Worm (Caenorhabditis elegans) whole organism, late embryonic: Measurements from ENCODE around the gene F22F7.8.

Source experiments
- C08G9.2 ChIP-seq: sonication (generic microtip); optimal IDR thresholded peaks from 2 replicates; lab custom pipeline; 2016; ENCODE audit warnings: mild to moderate bottlenecking, missing genetic modification characterization, moderate library complexity, missing compliant biosample characterization
- C38D4.7 ChIP-seq: fragments of 200-800 bp; sonication (Bioruptor generic); optimal IDR thresholded peaks from 2 replicates; lab custom pipeline; 2018; ENCODE audit warnings: mild to moderate bottlenecking, missing genetic modification characterization, moderate library complexity, missing compliant biosample characterization
- K09A11.1 ChIP-seq: sonication (generic microtip); optimal IDR thresholded peaks from 2 replicates; lab custom pipeline; 2017; ENCODE audit warnings: antibody characterized with exemption, mild to moderate bottlenecking, missing genetic modification characterization, missing compliant biosample characterization; ENCODE audit not compliant: insufficient read depth
- ahr-1 ChIP-seq: sonication (generic microtip); optimal IDR thresholded peaks from 2 replicates; lab custom pipeline; 2016; ENCODE audit warnings: missing genetic modification characterization, missing compliant biosample characterization
- ceh-14 ChIP-seq: sonication (generic microtip); optimal IDR thresholded peaks from 2 replicates; lab custom pipeline; 2016; ENCODE audit warnings: missing genotype, missing genetic modification characterization, missing compliant biosample characterization
- ceh-19 ChIP-seq: fragments of 200-800 bp; sonication (Bioruptor generic); optimal IDR thresholded peaks from 2 replicates; lab custom pipeline; 2018; ENCODE audit warnings: mild to moderate bottlenecking, missing genetic modification characterization, missing compliant biosample characterization
- ceh-2 ChIP-seq: sonication (generic microtip); optimal IDR thresholded peaks from 2 replicates; lab custom pipeline; 2016; ENCODE audit warnings: missing genotype, missing genetic modification characterization, missing compliant biosample characterization
- ceh-22 ChIP-seq: sonication (generic microtip); optimal IDR thresholded peaks from 2 replicates; lab custom pipeline; 2017; ENCODE audit warnings: missing biosample characterization, missing genetic modification characterization
- ceh-24 ChIP-seq: sonication (generic microtip); optimal IDR thresholded peaks from 2 replicates; lab custom pipeline; 2016; ENCODE audit warnings: mild to moderate bottlenecking, missing genetic modification characterization, missing compliant biosample characterization
- ceh-31 ChIP-seq: sonication (generic microtip); optimal IDR thresholded peaks from 2 replicates; lab custom pipeline; 2016; ENCODE audit warnings: missing genetic modification characterization, missing compliant biosample characterization
- ceh-34 ChIP-seq: sonication (generic microtip); optimal IDR thresholded peaks from 2 replicates; lab custom pipeline; 2016; ENCODE audit warnings: mild to moderate bottlenecking, missing genetic modification characterization, missing compliant biosample characterization
- ceh-6 ChIP-seq: fragments of 200-800 bp; sonication (Bioruptor generic); optimal IDR thresholded peaks from 2 replicates; lab custom pipeline; 2018; ENCODE audit warnings: mild to moderate bottlenecking, missing genetic modification characterization, missing compliant biosample characterization
- ceh-9 ChIP-seq: sonication (generic microtip); optimal IDR thresholded peaks from 2 replicates; lab custom pipeline; 2016; ENCODE audit warnings: mild to moderate bottlenecking, missing genetic modification characterization, inconsistent platforms, missing compliant biosample characterization
- che-1 ChIP-seq: sonication (generic microtip); optimal IDR thresholded peaks from 2 replicates; lab custom pipeline; 2016; ENCODE audit warnings: mild to moderate bottlenecking, missing genetic modification characterization, missing compliant biosample characterization
- dmd-4 ChIP-seq: sonication (generic microtip); optimal IDR thresholded peaks from 2 replicates; lab custom pipeline; 2016; ENCODE audit warnings: borderline replicate concordance, missing genetic modification characterization, missing compliant biosample characterization
- elt-2 ChIP-seq: sonication (generic microtip); optimal IDR thresholded peaks from 2 replicates; lab custom pipeline; 2016; ENCODE audit warnings: missing genetic modification reagents, missing genetic modification characterization, missing compliant biosample characterization
- ets-4 ChIP-seq: sonication (generic microtip); optimal IDR thresholded peaks from 2 replicates; lab custom pipeline; 2016; ENCODE audit warnings: missing genetic modification characterization, missing compliant biosample characterization
- fax-1 ChIP-seq: sonication (generic microtip); optimal IDR thresholded peaks from 2 replicates; lab custom pipeline; 2016; ENCODE audit warnings: missing genotype, missing genetic modification characterization, missing compliant biosample characterization
- fkh-10 ChIP-seq: fragments of 150-350 bp; optimal IDR thresholded peaks from 2 replicates; lab custom pipeline; 2014; ENCODE audit warnings: missing biosample characterization, missing genetic modification reagents, missing genetic modification characterization
- hlh-13 ChIP-seq: fragments of 200-800 bp; sonication (Bioruptor generic); optimal IDR thresholded peaks from 2 replicates; lab custom pipeline; 2018; ENCODE audit warnings: mild to moderate bottlenecking, missing genetic modification characterization, missing compliant biosample characterization
- hlh-15 ChIP-seq: sonication (generic microtip); optimal IDR thresholded peaks from 2 replicates; lab custom pipeline; 2016; ENCODE audit warnings: missing genetic modification characterization, missing compliant biosample characterization
- hlh-6 ChIP-seq: sonication (generic microtip); optimal IDR thresholded peaks from 2 replicates; lab custom pipeline; 2016; ENCODE audit warnings: missing genotype, missing genetic modification characterization, missing compliant biosample characterization
- lim-6 ChIP-seq: sonication (generic microtip); optimal IDR thresholded peaks from 2 replicates; lab custom pipeline; 2016; ENCODE audit warnings: missing genetic modification characterization, missing compliant biosample characterization
- madf-2 ChIP-seq: sonication (generic microtip); optimal IDR thresholded peaks from 2 replicates; lab custom pipeline; 2017; ENCODE audit warnings: missing genetic modification characterization, missing compliant biosample characterization
- nfya-1 ChIP-seq: sonication (generic microtip); optimal IDR thresholded peaks from 2 replicates; lab custom pipeline; 2017; ENCODE audit warnings: missing genetic modification characterization, mild to moderate bottlenecking, missing compliant biosample characterization, antibody characterized with exemption, moderate library complexity
- nhr-11 ChIP-seq: fragments of 150-350 bp; optimal IDR thresholded peaks from 2 replicates; lab custom pipeline; 2014; ENCODE audit warnings: missing biosample characterization, missing genetic modification characterization
- pat-9 ChIP-seq: fragments of 200-800 bp; sonication (Bioruptor generic); optimal IDR thresholded peaks from 2 replicates; lab custom pipeline; 2018; ENCODE audit warnings: mild to moderate bottlenecking, missing genetic modification characterization, moderate library complexity, missing compliant biosample characterization
- pha-2 ChIP-seq: sonication (generic microtip); optimal IDR thresholded peaks from 2 replicates; lab custom pipeline; 2017; ENCODE audit warnings: mild to moderate bottlenecking, missing genetic modification characterization, missing compliant biosample characterization
- sdc-2 ChIP-seq: sonication (generic microtip); optimal IDR thresholded peaks from 2 replicates; lab custom pipeline; 2016; ENCODE audit warnings: missing genotype, missing genetic modification characterization, missing compliant biosample characterization
- unc-42 ChIP-seq: sonication (generic microtip); optimal IDR thresholded peaks from 2 replicates; lab custom pipeline; 2016; ENCODE audit warnings: missing genotype, missing genetic modification characterization, missing compliant biosample characterization
- unc-55 ChIP-seq: sonication (generic microtip); optimal IDR thresholded peaks from 2 replicates; lab custom pipeline; 2017; ENCODE audit warnings: missing biosample characterization, missing genetic modification reagents, missing genetic modification characterization
- unc-86 ChIP-seq: sonication (generic microtip); optimal IDR thresholded peaks from 2 replicates; lab custom pipeline; 2016; ENCODE audit warnings: missing genetic modification characterization, missing compliant biosample characterization
- zip-5 ChIP-seq: sonication (generic microtip); optimal IDR thresholded peaks from 2 replicates; lab custom pipeline; 2016; ENCODE audit warnings: missing genetic modification characterization, missing compliant biosample characterization

Gene F22F7.8

DNA sequence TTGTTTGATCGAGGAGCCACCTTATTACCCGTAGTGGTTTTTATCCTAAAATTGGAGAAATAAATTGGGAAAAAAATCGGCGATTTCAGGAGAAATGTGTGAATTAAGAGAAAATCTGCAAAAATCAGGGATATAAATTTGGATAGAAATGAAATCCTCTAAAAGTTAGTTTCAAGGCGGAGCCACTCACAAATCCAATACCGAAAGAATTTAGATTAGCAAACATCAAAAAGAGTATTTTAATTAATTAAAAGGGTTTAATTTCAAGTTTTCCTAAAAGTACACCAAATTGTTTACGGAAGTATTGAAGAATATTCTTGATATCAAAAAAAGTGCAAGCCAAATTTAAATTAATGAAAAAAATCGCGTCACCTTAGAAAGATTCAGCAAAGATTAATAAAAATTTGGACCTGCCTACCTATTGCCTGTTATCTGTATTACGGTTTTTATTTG, at the start of gene F22F7.8:
Gene F22F7.8 (minus strand): TSS at position 51 of the 453 bp plus-strand sequence.
- TF ChIP-seq ceh-9 (tag; lab: Kevin White, UChicago) (no peak), ahr-1 (tag; lab: Kevin White, UChicago) (no peak), che-1 (no peak), unc-55 (GFP tag; lab: Kevin White, UChicago) (no peak), unc-86 (no peak), fax-1 (tag; lab: Kevin White, UChicago) (no peak), ceh-31 (tag; lab: Kevin White, UChicago) (no peak), madf-2 (tag; lab: Kevin White, UChicago) (no peak), ets-4 (tag; lab: Kevin White, UChicago) (no peak), dmd-4 (no peak), zip-5 (tag; lab: Kevin White, UChicago) (no peak), pha-2 (tag; lab: Kevin White, UChicago) (no peak), ceh-24 (tag; lab: Kevin White, UChicago) (no peak), nhr-11 (no peak), ceh-22 (tag; lab: Kevin White, UChicago) (no peak), elt-2 (tag; lab: Kevin White, UChicago) (no peak), hlh-13 (GFP tag; lab: Kevin White, UChicago) (no peak), K09A11.1 (no peak), pat-9 (tag; lab: Kevin White, UChicago) (no peak)

DNA sequence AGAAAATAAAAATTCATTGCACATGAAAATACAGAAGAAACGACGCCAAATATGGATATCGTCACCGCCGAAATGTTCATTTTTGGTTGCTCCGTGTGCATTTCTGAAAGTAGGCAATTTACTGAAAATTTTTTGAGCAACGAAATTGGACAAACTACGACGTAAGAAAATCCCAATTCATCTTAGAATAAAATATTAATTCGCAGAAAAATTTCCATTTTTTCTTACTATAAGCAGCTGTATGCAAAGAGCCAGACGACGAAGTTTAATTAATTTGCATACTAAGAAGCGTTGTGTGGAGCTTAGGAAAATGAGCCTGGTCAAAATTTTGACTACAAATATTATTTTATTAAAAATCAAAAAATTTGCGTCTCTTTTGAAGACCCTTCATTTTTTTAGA, 44.9 kb upstream of the F22F7.8 start, which contains the start of gene srbc-19:
Gene srbc-19 (minus strand): TSS at position 101 of the 400 bp plus-strand sequence.
- TF ChIP-seq ceh-6 (GFP tag; lab: Kevin White, UChicago) (no peak), ceh-31 (tag; lab: Kevin White, UChicago) (no peak), nfya-1 (tag; lab: Kevin White, UChicago) (no peak), fkh-10 (GFP tag; lab: Kevin White, UChicago) (no peak), ceh-34 (tag; lab: Kevin White, UChicago) (no peak), fax-1 (tag; lab: Kevin White, UChicago) (no peak)

ce11 chrV:2163735-2164134, 42.0 kb upstream of the F22F7.8 start, which contains the start of gene str-255:
Gene str-255, minus strand, starts transcription at chrV:2163835.
- no peak for TF ChIP-seq ceh-19 (GFP tag; lab: Kevin White, UChicago)
- TF ChIP-seq hlh-6: no peak
- TF ChIP-seq unc-42 (tag; lab: Kevin White, UChicago): no peak
- TF ChIP-seq C38D4.7: no peak
- TF ChIP-seq pha-2 (tag; lab: Kevin White, UChicago): no peak
- TF ChIP-seq ahr-1 (tag; lab: Kevin White, UChicago): no peak

DNA sequence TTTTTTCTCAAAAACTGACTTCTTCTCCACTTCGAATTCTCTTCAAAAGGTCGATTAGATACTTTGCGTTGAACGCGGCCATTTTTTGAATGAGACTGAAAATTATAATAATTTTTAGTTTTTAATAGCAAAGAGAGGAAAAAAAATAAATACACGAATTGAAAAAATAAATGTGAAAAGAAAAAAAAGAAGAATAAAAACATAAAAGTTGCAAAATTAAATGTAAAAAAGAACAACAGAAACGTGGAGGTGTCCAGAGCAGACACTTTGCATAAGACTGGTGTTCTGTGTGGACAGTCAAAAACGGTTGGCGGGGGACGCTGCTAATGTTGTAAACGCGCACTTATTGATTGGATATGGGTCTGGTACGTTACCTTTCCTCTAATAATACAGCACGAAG, 37.6 kb upstream of the F22F7.8 start, which contains the start of gene C45H4.14:
Gene C45H4.14 (minus strand): TSS at position 101 of the 400 bp plus-strand sequence.
- TF ChIP-seq C08G9.2 (no peak), ceh-2 (tag; lab: Kevin White, UChicago) (no peak), ceh-19 (GFP tag; lab: Kevin White, UChicago) (no peak), ceh-14 (tag; lab: Kevin White, UChicago) (no peak), hlh-6 (no peak), sdc-2 (tag; lab: Kevin White, UChicago) (no peak), fkh-10 (GFP tag; lab: Kevin White, UChicago) (no peak), hlh-15 (tag; lab: Kevin White, UChicago) (no peak), lim-6 (no peak)

ce11 chrV:2156830-2157229, 35.1 kb upstream of the F22F7.8 start, which contains the start of gene srbc-22:
Gene srbc-22, plus strand, starts transcription at chrV:2157130.
- no peak for TF ChIP-seq ceh-34 (tag; lab: Kevin White, UChicago)
